Fruit fly (Drosophila melanogaster): ENCODE measurements around the gene CG33725.

Gene CG33725

DNA sequence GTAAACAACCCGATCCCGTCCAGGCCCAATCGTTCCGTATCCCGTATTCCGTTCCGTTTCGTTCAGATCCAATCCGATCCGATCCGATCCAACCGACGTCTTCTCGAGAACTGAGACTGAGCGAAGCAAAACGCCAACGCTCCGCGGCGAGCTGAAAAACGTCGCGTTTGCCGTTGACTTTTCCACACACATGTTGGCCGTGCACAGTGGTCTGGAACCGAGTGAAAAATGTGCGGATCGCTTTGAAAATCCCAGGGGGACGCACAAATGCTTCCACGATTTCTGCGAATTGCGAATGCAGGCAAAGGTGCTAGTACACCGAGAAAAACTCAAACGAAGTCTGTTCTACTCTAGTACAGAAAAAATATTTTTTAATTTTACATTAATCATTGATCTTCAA, 2.5 kb downstream of the CG33725 start, which contains the start of gene CG10663 (continued):
- TF ChIP-seq z (GFP tag; IDR thresholded peaks at IDR 0.05), result 0 out of 3 replicates have a peak, but pooled peaks have one; percentile 48
- TF ChIP-seq Dll (GFP tag; IDR thresholded peaks at IDR 0.05; ENCODE audit: partially characterized antibody), result no peak
- 0 out of 3 replicates have a peak, but pooled peaks have one; percentile 24 for TF ChIP-seq Opbp (GFP tag; IDR thresholded peaks at IDR 0.05; ENCODE audit: partially characterized antibody)
- TF ChIP-seq Nf-YA (GFP tag; IDR thresholded peaks at IDR 0.05), result no peak
- no peak for TF ChIP-seq CG3163 (GFP tag; optimal IDR thresholded peaks at IDR 0.05)
- no peak for TF ChIP-seq CG2889 (GFP tag; IDR thresholded peaks at IDR 0.05)
- TF ChIP-seq HLHmδ (GFP tag; optimal IDR thresholded peaks at IDR 0.05), result peak; percentile 39
- TF ChIP-seq CG14860 (GFP tag; IDR thresholded peaks at IDR 0.05; ENCODE audit: partially characterized antibody), result peak; percentile 45; the same call in 2 of the 3 replicates
- no peak for TF ChIP-seq CG10321 (GFP tag; IDR thresholded peaks at IDR 0.05)
- TF ChIP-seq Drgx (GFP tag; IDR thresholded peaks at IDR 0.05), result peak; percentile 15; the same call in 1 of the 2 replicates
- no peak for TF ChIP-seq crc (GFP tag; optimal IDR thresholded peaks at IDR 0.05)
- TF ChIP-seq slbo (GFP tag; IDR thresholded peaks at IDR 0.05), result peak; percentile 42
- TF ChIP-seq gsb (GFP tag; IDR thresholded peaks at IDR 0.05), result no peak
- no peak for TF ChIP-seq Dp (GFP tag; optimal IDR thresholded peaks at IDR 0.05)
- peak in 1 of 2 experiments; percentile 13 for TF ChIP-seq chif (GFP tag; optimal IDR thresholded peaks at IDR 0.05)
- TF ChIP-seq exex (tag; optimal IDR thresholded peaks at IDR 0.05), result no peak
- TF ChIP-seq ci (GFP tag; IDR thresholded peaks at IDR 0.05), result peak; percentile 72; the same call in 2 of the 3 replicates
- no peak for TF ChIP-seq Vsx1 (GFP tag; optimal IDR thresholded peaks at IDR 0.05)
- 0 out of 2 replicates have a peak, but pooled peaks have one; percentile 2 for TF ChIP-seq CG11696 (GFP tag; IDR thresholded peaks at IDR 0.05)
- TF ChIP-seq Rx (GFP tag; IDR thresholded peaks at IDR 0.05), result no peak
- no peak for TF ChIP-seq fu2 (GFP tag; optimal IDR thresholded peaks at IDR 0.05)
- TF ChIP-seq pfk (GFP tag; optimal IDR thresholded peaks at IDR 0.05), result peak; percentile 94
- no peak for TF ChIP-seq Awh (GFP tag; IDR thresholded peaks at IDR 0.05)
- no peak for TF ChIP-seq nom (GFP tag; optimal IDR thresholded peaks at IDR 0.05)
- peak; percentile 53; the same call in 2 of the 3 replicates for TF ChIP-seq HLH4C (GFP tag; IDR thresholded peaks at IDR 0.05; ENCODE audit: partially characterized antibody)
- TF ChIP-seq CG18764 (GFP tag; optimal IDR thresholded peaks at IDR 0.05), result no peak
- TF ChIP-seq Hey (tag; optimal IDR thresholded peaks at IDR 0.05), result no peak
- TF ChIP-seq Sry-β (GFP tag; optimal IDR thresholded peaks at IDR 0.05), result no peak
- TF ChIP-seq NfI (GFP tag; optimal IDR thresholded peaks at IDR 0.05), result peak; percentile 20
- TF ChIP-seq Dbx (GFP tag; IDR thresholded peaks at IDR 0.05), result no peak
- 0 out of 2 replicates have a peak, but pooled peaks have one; percentile 22 for TF ChIP-seq Xrp1 (GFP tag; IDR thresholded peaks at IDR 0.05)
- 0 out of 3 replicates have a peak, but pooled peaks have one; percentile 33 for TF ChIP-seq Doc3 (GFP tag; IDR thresholded peaks at IDR 0.05; ENCODE audit: partially characterized antibody)
- no peak for TF ChIP-seq CG10654 (GFP tag; optimal IDR thresholded peaks at IDR 0.05)
- 0 out of 2 replicates have a peak, but pooled peaks have one; percentile 12 for TF ChIP-seq E2f1 (GFP tag; IDR thresholded peaks at IDR 0.05)
- no peak for TF ChIP-seq CG14710 (tag; optimal IDR thresholded peaks at IDR 0.05)
- TF ChIP-seq CG13287 (GFP tag; IDR thresholded peaks at IDR 0.05; ENCODE audit: partially characterized antibody), result peak; percentile 57
- no peak for TF ChIP-seq CTCF (GFP tag; optimal IDR thresholded peaks at IDR 0.05)
- TF ChIP-seq CG18011 (GFP tag; optimal IDR thresholded peaks at IDR 0.05), result no peak
- no peak for TF ChIP-seq GATAe (GFP tag; conservative IDR thresholded peaks at IDR 0.05)
- TF ChIP-seq corto (GFP tag; optimal IDR thresholded peaks at IDR 0.05), result no peak
- TF ChIP-seq CG30020 (tag; optimal IDR thresholded peaks at IDR 0.05), result no peak
- no peak for TF ChIP-seq fru (optimal IDR thresholded peaks at IDR 0.05)
- no peak for TF ChIP-seq btn (GFP tag; optimal IDR thresholded peaks at IDR 0.05)
- no peak for TF ChIP-seq CG3726 (GFP tag; IDR thresholded peaks at IDR 0.05)
- TF ChIP-seq CG32772 (GFP tag; IDR thresholded peaks at IDR 0.05), result no peak
- TF ChIP-seq jumu (GFP tag; optimal IDR thresholded peaks at IDR 0.05), result no peak
- peak; percentile 43; the same call in 1 of the 3 replicates for TF ChIP-seq CG16813 (GFP tag; IDR thresholded peaks at IDR 0.05; ENCODE audit: partially characterized antibody)
- no peak for TF ChIP-seq CG6765 (GFP tag; optimal IDR thresholded peaks at IDR 0.05)
- peak; percentile 12 for TF ChIP-seq CG15514 (GFP tag; optimal IDR thresholded peaks at IDR 0.05)
- TF ChIP-seq CG12659 (GFP tag; optimal IDR thresholded peaks at IDR 0.05), result no peak
